Fruit fly (Drosophila melanogaster): ENCODE data around the gene ATPsynE.

ATPsynE gene

dm6 chr3R:14348480-14348879 lies 21.7 kb downstream of the ATPsynE start (continued):
- TF ChIP-seq klu (GFP tag; IDR thresholded peaks at IDR 0.05) (no peak), emc (GFP tag; optimal IDR thresholded peaks at IDR 0.05) (no peak), D19A (tag; optimal IDR thresholded peaks at IDR 0.05) (peak; percentile 26), Hmr (GFP tag; optimal IDR thresholded peaks at IDR 0.05) (peak; percentile 9), Xrp1 (GFP tag; IDR thresholded peaks at IDR 0.05) (0 out of 2 replicates have a peak, but pooled peaks have one; percentile 7), CG15269 (tag; optimal IDR thresholded peaks at IDR 0.05) (peak; percentile 9), CG43689 (GFP tag; IDR thresholded peaks at IDR 0.05) (no peak), CG8765 (GFP tag; IDR thresholded peaks at IDR 0.05) (no peak), Scr (GFP tag; IDR thresholded peaks at IDR 0.05; ENCODE audit: partially characterized antibody) (no peak), dan (GFP tag; IDR thresholded peaks at IDR 0.05) (no peak), CG16863 (GFP tag; optimal IDR thresholded peaks at IDR 0.05) (no peak), CG15514 (GFP tag; optimal IDR thresholded peaks at IDR 0.05) (peak; percentile 7), CG13424 (tag; optimal IDR thresholded peaks at IDR 0.05) (peak; percentile 10), Fer3 (tag; optimal IDR thresholded peaks at IDR 0.05) (peak; percentile 0), CG7839 (tag; optimal IDR thresholded peaks at IDR 0.05) (peak; percentile 25), slou (GFP tag; optimal IDR thresholded peaks at IDR 0.05) (no peak), NK7.1 (GFP tag; optimal IDR thresholded peaks at IDR 0.05) (no peak), oc (tag; optimal IDR thresholded peaks at IDR 0.05) (no peak), PHDP (tag; optimal IDR thresholded peaks at IDR 0.05) (peak; percentile 12), dmrt99B (tag; optimal IDR thresholded peaks at IDR 0.05) (peak; percentile 48), phol (tag; optimal IDR thresholded peaks at IDR 0.05) (peak; percentile 9), dm (GFP tag; optimal IDR thresholded peaks at IDR 0.05) (no peak), CG2678 (tag; optimal IDR thresholded peaks at IDR 0.05) (peak; percentile 60), grau (tag; optimal IDR thresholded peaks at IDR 0.05) (peak; percentile 41), lbe (GFP tag; optimal IDR thresholded peaks at IDR 0.05) (no peak), CG3163 (GFP tag; optimal IDR thresholded peaks at IDR 0.05) (no peak), CG17359 (tag; optimal IDR thresholded peaks at IDR 0.05) (peak; percentile 7), CG14860 (GFP tag; IDR thresholded peaks at IDR 0.05; ENCODE audit: partially characterized antibody) (no peak), CG31441 (GFP tag; IDR thresholded peaks at IDR 0.05) (0 out of 2 replicates have a peak, but pooled peaks have one; percentile 11)

- TF ChIP-seq Rx (GFP tag; IDR thresholded peaks at IDR 0.05) = no peak
- TF ChIP-seq nom (GFP tag; optimal IDR thresholded peaks at IDR 0.05) = no peak
- TF ChIP-seq Mad (GFP tag; optimal IDR thresholded peaks at IDR 0.05) = no peak
- TF ChIP-seq psq (GFP tag; optimal IDR thresholded peaks at IDR 0.05) = no peak
- TF ChIP-seq gsb (GFP tag; IDR thresholded peaks at IDR 0.05) = no peak
- TF ChIP-seq toy (GFP tag; IDR thresholded peaks at IDR 0.05) = no peak
- no peak for TF ChIP-seq CG16813 (GFP tag; IDR thresholded peaks at IDR 0.05; ENCODE audit: partially characterized antibody)
- TF ChIP-seq CG9876 (GFP tag; optimal IDR thresholded peaks at IDR 0.05) = no peak
- no peak for TF ChIP-seq Bgb (GFP tag; IDR thresholded peaks at IDR 0.05; ENCODE audit: partially characterized antibody)
- TF ChIP-seq tap (tag; optimal IDR thresholded peaks at IDR 0.05) = peak; percentile 21
- no peak for TF ChIP-seq jing (GFP tag; optimal IDR thresholded peaks at IDR 0.05)
- TF ChIP-seq CG3065 (GFP tag; optimal IDR thresholded peaks at IDR 0.05) = no peak
- peak; percentile 16 for TF ChIP-seq CG12659 (GFP tag; optimal IDR thresholded peaks at IDR 0.05)
- TF ChIP-seq CG34422 (GFP tag; IDR thresholded peaks at IDR 0.05) = no peak
- no peak for TF ChIP-seq p53 (GFP tag; optimal IDR thresholded peaks at IDR 0.05)
- no peak for TF ChIP-seq sug (tag; optimal IDR thresholded peaks at IDR 0.05)
- no peak for TF ChIP-seq CG8388 (GFP tag; optimal IDR thresholded peaks at IDR 0.05)
- no peak for TF ChIP-seq CG9609 (GFP tag; optimal IDR thresholded peaks at IDR 0.05)
- no peak for TF ChIP-seq Stat92E (GFP tag; optimal IDR thresholded peaks at IDR 0.05)
- TF ChIP-seq pan (optimal IDR thresholded peaks at IDR 0.05) = no peak
- TF ChIP-seq pan (GFP tag; optimal IDR thresholded peaks at IDR 0.05 in 1 of 2, IDR thresholded peaks at IDR 0.05 in 1 of 2) = no peak
- peak; percentile 9; the same call in 1 of the 2 replicates for TF ChIP-seq Xrp1 (GFP tag; IDR thresholded peaks at IDR 0.05)
- TF ChIP-seq vnd (GFP tag; IDR thresholded peaks at IDR 0.05; ENCODE audit: partially characterized antibody) = no peak
- TF ChIP-seq nmo (GFP tag; optimal IDR thresholded peaks at IDR 0.05) = peak; percentile 43
Observed at dm6 chr3R:14351418-14351817, 24.7 kb downstream of the ATPsynE start.
